Worm (Caenorhabditis elegans): ENCODE measurements around the gene mrt-2.

DNA sequence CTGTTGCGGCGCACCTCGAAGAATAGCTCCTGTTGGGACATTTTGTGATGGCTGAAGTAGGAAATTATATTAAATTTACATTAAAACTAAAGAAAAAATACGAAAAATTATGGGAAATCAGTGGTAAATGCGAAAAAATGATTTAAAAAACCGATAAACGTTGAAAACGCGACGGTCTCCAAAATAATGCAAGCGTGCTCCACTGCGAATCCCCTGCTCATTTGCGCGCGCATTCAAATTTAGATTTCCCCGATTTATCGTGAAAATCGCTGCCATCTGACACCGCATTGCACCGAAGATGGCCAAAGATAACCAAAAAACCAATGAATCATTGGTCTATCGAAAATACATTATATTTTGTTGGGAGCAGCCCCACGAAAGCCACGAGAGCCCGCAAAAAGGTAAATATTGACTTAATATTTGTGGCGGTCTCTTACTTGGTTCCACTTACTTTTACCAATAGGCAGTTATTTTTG, 27.1 kb upstream of the mrt-2 start, which contains the start of the genes elb-1 and Y41C4A.11:
- TF ChIP-seq ztf-29 (GFP tag; IDR thresholded peaks at IDR 0.05) (no peak), klf-2 (GFP tag; conservative IDR thresholded peaks at IDR 0.05) (no peak), flt-1 (GFP tag; IDR thresholded peaks at IDR 0.05) (no peak), cog-1 (tag; optimal IDR thresholded peaks at IDR 0.05) (no peak), T22C8.4 (GFP tag; IDR thresholded peaks at IDR 0.05) (no peak)
